Worm (Caenorhabditis elegans) whole organism, L2 larva: ENCODE results near the gene C49C8.2.

ENCODE experiments used
- C34F6.9 ChIP-seq: fragments of 150-350 bp; optimal IDR thresholded peaks from 2 replicates; lab custom pipeline; 2014; ENCODE audit warnings: missing biosample characterization, missing genetic modification characterization
- F13H6.1 ChIP-seq: sonication (generic microtip); optimal IDR thresholded peaks from 2 replicates; lab custom pipeline; 2016; ENCODE audit warnings: missing genetic modification characterization, missing compliant biosample characterization
- ZK546.5 ChIP-seq: sonication (generic microtip); optimal IDR thresholded peaks from 2 replicates; lab custom pipeline; 2017; ENCODE audit warnings: missing biosample characterization, missing genetic modification characterization
- alr-1 ChIP-seq: fragments of 150-350 bp; optimal IDR thresholded peaks from 2 replicates; lab custom pipeline; 2014; ENCODE audit warnings: missing biosample characterization, missing genetic modification characterization
- aly-2 ChIP-seq: fragments of 150-350 bp; optimal IDR thresholded peaks from 2 replicates; lab custom pipeline; 2014; ENCODE audit warnings: missing biosample characterization, missing genetic modification characterization
- ama-1 ChIP-seq: fragments of 150-350 bp; optimal IDR thresholded peaks from 2 replicates; lab custom pipeline; 2018; ENCODE audit warnings: inconsistent platforms
- blmp-1 ChIP-seq: sonication (generic microtip); optimal IDR thresholded peaks from 2 replicates; lab custom pipeline; 2017; ENCODE audit warnings: missing genetic modification characterization, mild to moderate bottlenecking, missing compliant biosample characterization, antibody characterized with exemption, moderate library complexity; ENCODE audit not compliant: insufficient read depth
- ceh-16 ChIP-seq: fragments of 150-350 bp; optimal IDR thresholded peaks from 2 replicates; lab custom pipeline; 2014; ENCODE audit warnings: missing biosample characterization, missing genetic modification characterization
- ceh-82 ChIP-seq: fragments of 150-350 bp; optimal IDR thresholded peaks from 2 replicates; lab custom pipeline; 2014; ENCODE audit warnings: missing biosample characterization, missing genetic modification characterization
- crh-2 ChIP-seq: sonication (generic microtip); optimal IDR thresholded peaks from 2 replicates; lab custom pipeline; 2017; ENCODE audit warnings: missing biosample characterization, missing genetic modification characterization
- dmd-4 ChIP-seq: sonication (generic microtip); optimal IDR thresholded peaks from 2 replicates; lab custom pipeline; 2017; ENCODE audit warnings: missing biosample characterization, missing genetic modification characterization
- egl-27 ChIP-seq: sonication (generic microtip); optimal IDR thresholded peaks from 3 replicates; lab custom pipeline; 2017; ENCODE audit warnings: missing biosample characterization, missing genetic modification reagents, missing genetic modification characterization
- elt-1 ChIP-seq: fragments of 150-350 bp; optimal IDR thresholded peaks from 2 replicates; lab custom pipeline; 2014; ENCODE audit warnings: missing biosample characterization, missing genetic modification characterization
- lin-13 ChIP-seq: fragments of 150-350 bp; optimal IDR thresholded peaks from 2 replicates; lab custom pipeline; 2014; ENCODE audit warnings: missing biosample characterization, missing genetic modification reagents, missing genetic modification characterization
- lin-39 ChIP-seq: fragments of 150-350 bp; optimal IDR thresholded peaks from 2 replicates; lab custom pipeline; 2014; ENCODE audit warnings: missing biosample characterization, missing genetic modification reagents, missing genetic modification characterization
- lsy-2 ChIP-seq, 2 experiments: fragments of 150-350 bp in 1 of 2; sonication (generic microtip) in 1 of 2; optimal IDR thresholded peaks; 2 replicates each; lab custom pipeline; 2014 to 2017; ENCODE audit warnings: missing biosample characterization in 2 of 2, missing genetic modification characterization in 2 of 2
- mbf-1 ChIP-seq: sonication (generic microtip); optimal IDR thresholded peaks from 2 replicates; lab custom pipeline; 2017; ENCODE audit warnings: missing biosample characterization, missing genetic modification characterization
- mdl-1 ChIP-seq, 2 experiments: fragments of 150-350 bp in 1 of 2; sonication (generic microtip) in 1 of 2; optimal IDR thresholded peaks; 2 replicates each; lab custom pipeline; 2017; ENCODE audit warnings: missing biosample characterization in 2 of 2, missing genetic modification characterization in 2 of 2
- nhr-10 ChIP-seq: sonication (generic microtip); optimal IDR thresholded peaks from 2 replicates; lab custom pipeline; 2017; ENCODE audit warnings: missing biosample characterization, missing genetic modification characterization
- nhr-11 ChIP-seq: fragments of 150-350 bp; optimal IDR thresholded peaks from 2 replicates; lab custom pipeline; 2014; ENCODE audit warnings: missing biosample characterization, missing genetic modification characterization
- nhr-129 ChIP-seq: fragments of 150-350 bp; optimal IDR thresholded peaks from 2 replicates; lab custom pipeline; 2014; ENCODE audit warnings: missing biosample characterization, missing genetic modification characterization
- nhr-21 ChIP-seq: fragments of 150-350 bp; optimal IDR thresholded peaks from 2 replicates; lab custom pipeline; 2014; ENCODE audit warnings: missing biosample characterization, missing genetic modification characterization
- nhr-23 ChIP-seq: fragments of 150-350 bp; optimal IDR thresholded peaks from 2 replicates; lab custom pipeline; 2014; ENCODE audit warnings: missing biosample characterization, missing genetic modification reagents, missing genetic modification characterization
- nhr-25 ChIP-seq: fragments of 150-350 bp; sonication (generic microtip); optimal IDR thresholded peaks from 3 replicates; lab custom pipeline; 2014; ENCODE audit warnings: missing biosample characterization, missing genetic modification characterization
- nhr-6 ChIP-seq: fragments of 150-350 bp; optimal IDR thresholded peaks from 2 replicates; lab custom pipeline; 2014; ENCODE audit warnings: missing biosample characterization, missing genetic modification characterization
- nhr-77 ChIP-seq: fragments of 150-350 bp; optimal IDR thresholded peaks from 2 replicates; lab custom pipeline; 2014; ENCODE audit warnings: missing biosample characterization, missing genetic modification characterization
- peb-1 ChIP-seq: fragments of 150-350 bp; optimal IDR thresholded peaks from 2 replicates; lab custom pipeline; 2014; ENCODE audit warnings: missing biosample characterization, missing genetic modification characterization
- sem-4 ChIP-seq: fragments of 150-350 bp; optimal IDR thresholded peaks from 2 replicates; lab custom pipeline; 2014; ENCODE audit warnings: missing biosample characterization, missing genetic modification reagents, missing genetic modification characterization
- sma-9 ChIP-seq, 2 experiments: fragments of 150-350 bp in 1 of 2; sonication (generic microtip) in 1 of 2; optimal IDR thresholded peaks; 2 replicates each; lab custom pipeline; 2014 to 2016; ENCODE audit warnings: missing genetic modification characterization in 2 of 2, mild to moderate bottlenecking in 1 of 2, missing biosample characterization in 1 of 2, missing compliant biosample characterization in 1 of 2, missing genetic modification reagents in 1 of 2, moderate library complexity in 1 of 2
- snpc-4 ChIP-seq: fragments of 150-350 bp; optimal IDR thresholded peaks from 2 replicates; lab custom pipeline; 2014; ENCODE audit warnings: missing biosample characterization, missing genetic modification characterization
- unc-39 ChIP-seq: fragments of 150-350 bp; optimal IDR thresholded peaks from 2 replicates; lab custom pipeline; 2014; ENCODE audit warnings: missing biosample characterization, missing genetic modification characterization
- unc-55 ChIP-seq: fragments of 150-350 bp; sonication (generic microtip); optimal IDR thresholded peaks from 3 replicates; lab custom pipeline; 2014; ENCODE audit warnings: missing biosample characterization, missing genetic modification reagents, missing genetic modification characterization
- zag-1 ChIP-seq: fragments of 150-350 bp; optimal IDR thresholded peaks from 2 replicates; lab custom pipeline; 2014; ENCODE audit warnings: missing biosample characterization, missing genetic modification characterization
- ztf-1 ChIP-seq: fragments of 200-800 bp; sonication (Bioruptor generic); conservative IDR thresholded peaks from 2 replicates; pipeline ENCODE4 v1.3.6; 2022; ENCODE audit warnings: missing genetic modification characterization, missing compliant biosample characterization
- ztf-11 ChIP-seq: sonication (generic microtip); optimal IDR thresholded peaks from 2 replicates; lab custom pipeline; 2017; ENCODE audit warnings: missing biosample characterization, missing genetic modification characterization
- ztf-4 ChIP-seq: fragments of 150-350 bp; optimal IDR thresholded peaks from 2 replicates; lab custom pipeline; 2014; ENCODE audit warnings: missing biosample characterization, missing genetic modification characterization

The C49C8.2 gene

DNA sequence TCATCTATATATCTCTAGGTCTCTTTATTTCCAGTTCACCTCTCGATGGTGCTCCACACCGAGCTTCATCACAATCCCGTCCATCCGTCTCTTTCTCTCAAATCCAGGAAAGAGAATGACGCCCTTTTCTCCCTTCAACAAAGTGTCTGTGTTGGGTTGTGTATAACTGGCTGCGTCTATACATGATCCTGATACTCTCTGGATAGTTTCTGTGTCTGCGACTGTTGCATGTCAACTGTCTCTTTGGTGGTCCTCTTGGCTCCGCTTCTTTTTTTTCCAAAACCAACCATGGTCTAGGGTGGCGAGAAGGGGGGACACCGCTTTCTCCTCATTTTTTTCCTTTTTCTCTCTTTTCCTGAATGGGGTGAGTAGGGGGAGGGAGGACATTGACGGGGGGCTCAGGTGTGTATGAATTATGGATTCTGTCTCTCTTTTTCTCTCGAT is 21.3 kb upstream of the C49C8.2 start:
- TF ChIP-seq nhr-77 (no peak), snpc-4 (tag; lab: Kevin White, UChicago) (peak; percentile 39), mdl-1 (tag; optimal IDR thresholded peaks at IDR 0.05; lab: Kevin White, UChicago) (peak in 1 of 2 experiments; percentile 36), sem-4 (tag; lab: Kevin White, UChicago) (peak; percentile 56), alr-1 (no peak), lsy-2 (tag; optimal IDR thresholded peaks at IDR 0.05; lab: Kevin White, UChicago) (peak; percentile 35 to 59), ceh-16 (tag; lab: Kevin White, UChicago) (no peak), sma-9 (GFP tag; optimal IDR thresholded peaks at IDR 0.05; lab: Kevin White, UChicago) (peak; percentile 63), sma-9 (tag; optimal IDR thresholded peaks at IDR 0.05; lab: Kevin White, UChicago) (no peak), F13H6.1 (peak; percentile 86), crh-2 (peak; percentile 59), ztf-4 (peak; percentile 61), peb-1 (tag; lab: Kevin White, UChicago) (no peak), blmp-1 (tag; lab: Kevin White, UChicago) (no peak), lin-13 (GFP tag; lab: Kevin White, UChicago) (no peak), nhr-10 (tag; lab: Kevin White, UChicago) (no peak), egl-27 (no peak), nhr-129 (tag; lab: Kevin White, UChicago) (peak; percentile 83), unc-39 (tag; lab: Kevin White, UChicago) (no peak), nhr-25 (no peak), zag-1 (no peak), C34F6.9 (tag; lab: Kevin White, UChicago) (peak; percentile 59), nhr-21 (tag; lab: Kevin White, UChicago) (no peak), unc-55 (peak; percentile 65)

DNA sequence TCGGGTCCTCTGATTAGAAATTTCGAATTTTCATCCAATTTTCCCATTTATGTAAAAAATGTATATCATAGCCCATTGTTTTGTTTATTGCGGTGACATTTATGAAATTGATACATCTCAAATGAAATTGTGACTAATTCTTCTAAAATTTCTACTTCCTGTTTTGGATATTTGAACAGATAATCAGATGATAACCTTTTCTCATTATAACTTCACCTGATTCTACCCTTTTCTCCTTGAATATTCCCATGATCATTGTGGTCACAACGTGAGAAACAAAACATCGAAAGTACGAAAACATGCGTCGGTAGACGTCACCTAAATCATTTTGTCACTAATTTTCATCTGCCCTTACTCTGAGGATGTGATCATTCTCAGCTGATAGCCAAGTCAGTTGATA is 20.6 kb upstream of the C49C8.2 start:
- TF ChIP-seq elt-1 (tag; lab: Kevin White, UChicago) (no peak), lsy-2 (tag; optimal IDR thresholded peaks at IDR 0.05; lab: Kevin White, UChicago) (no peak), sma-9 (GFP tag; optimal IDR thresholded peaks at IDR 0.05; lab: Kevin White, UChicago) (no peak), sma-9 (tag; optimal IDR thresholded peaks at IDR 0.05; lab: Kevin White, UChicago) (no peak), unc-55 (no peak), nhr-129 (tag; lab: Kevin White, UChicago) (no peak), nhr-77 (no peak), nhr-11 (no peak), dmd-4 (tag; lab: Kevin White, UChicago) (no peak), ceh-16 (tag; lab: Kevin White, UChicago) (no peak), F13H6.1 (no peak), nhr-23 (tag; lab: Kevin White, UChicago) (no peak), ceh-82 (tag; lab: Kevin White, UChicago) (no peak), mdl-1 (tag; optimal IDR thresholded peaks at IDR 0.05; lab: Kevin White, UChicago) (no peak)

DNA sequence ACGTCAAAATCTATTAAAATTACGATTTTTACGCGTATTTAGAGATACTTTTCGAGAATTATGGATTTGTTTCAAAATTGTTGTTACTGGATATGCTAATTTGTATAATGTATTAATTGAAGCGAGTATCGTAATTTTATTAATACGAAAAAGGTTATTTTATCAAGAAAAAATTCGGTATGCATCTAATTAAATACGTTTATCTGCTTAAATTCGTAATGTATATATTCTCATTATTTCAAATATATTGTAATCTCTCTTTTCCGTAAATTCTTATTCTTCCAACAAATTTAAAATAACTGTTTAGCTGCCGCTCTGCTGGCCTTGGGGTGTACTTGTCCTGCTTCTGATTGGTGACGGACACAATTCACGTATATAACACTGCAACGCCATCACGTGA is 19.9 kb upstream of the C49C8.2 start, which contains the start of gene dgk-4:
dgk-4 (plus strand) TSS at position 301 of the 400 bp plus-strand sequence.
- TF ChIP-seq alr-1: no peak
- no peak for TF ChIP-seq nhr-77
- TF ChIP-seq aly-2: no peak
- no peak for TF ChIP-seq ZK546.5 (tag; lab: Kevin White, UChicago)
- no peak for TF ChIP-seq peb-1 (tag; lab: Kevin White, UChicago)
- TF ChIP-seq mbf-1 (tag; lab: Kevin White, UChicago): no peak
- no peak for TF ChIP-seq ztf-11 (tag; lab: Kevin White, UChicago)
- TF ChIP-seq ztf-4: no peak
- no peak for TF ChIP-seq blmp-1 (tag; lab: Kevin White, UChicago)
- TF ChIP-seq, all 48 proteins: peak for 0

DNA sequence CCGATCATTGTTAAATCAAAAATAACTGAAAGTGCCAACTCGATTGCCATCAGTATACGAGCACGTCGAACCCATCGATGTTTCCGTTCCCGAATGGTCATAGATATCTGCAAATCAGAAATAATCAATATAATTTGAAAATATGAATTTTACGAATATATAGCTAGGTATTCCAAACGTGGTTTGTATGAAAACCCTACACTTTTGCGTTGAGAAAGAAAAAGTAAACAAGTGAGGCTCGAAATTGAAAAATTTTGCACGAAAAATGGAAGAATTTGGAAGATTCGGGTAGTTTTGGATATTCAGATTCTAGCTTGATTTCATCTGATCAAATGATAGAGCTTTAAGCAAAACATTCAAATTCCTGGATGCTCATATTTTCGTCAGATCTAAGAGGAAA is 12.1 kb upstream of the C49C8.2 start, which contains the start of gene F42A9.9:
F42A9.9 (minus strand) TSS at position 101 of the 400 bp plus-strand sequence.
- TF ChIP-seq lin-39 (tag; lab: Kevin White, UChicago) (no peak), nhr-6 (tag; lab: Kevin White, UChicago) (no peak), sma-9 (GFP tag; optimal IDR thresholded peaks at IDR 0.05; lab: Kevin White, UChicago) (no peak), sma-9 (tag; optimal IDR thresholded peaks at IDR 0.05; lab: Kevin White, UChicago) (no peak), ztf-1 (no peak), ama-1 (lab: Kevin White, UChicago) (no peak), lin-13 (GFP tag; lab: Kevin White, UChicago) (no peak)
